Fruit fly (Drosophila melanogaster): ENCODE measurements around the gene CG14109.
A peak's percentile ranks its signal among the peaks of the same experiment; 100 is the strongest.

CG14109 gene

DNA sequence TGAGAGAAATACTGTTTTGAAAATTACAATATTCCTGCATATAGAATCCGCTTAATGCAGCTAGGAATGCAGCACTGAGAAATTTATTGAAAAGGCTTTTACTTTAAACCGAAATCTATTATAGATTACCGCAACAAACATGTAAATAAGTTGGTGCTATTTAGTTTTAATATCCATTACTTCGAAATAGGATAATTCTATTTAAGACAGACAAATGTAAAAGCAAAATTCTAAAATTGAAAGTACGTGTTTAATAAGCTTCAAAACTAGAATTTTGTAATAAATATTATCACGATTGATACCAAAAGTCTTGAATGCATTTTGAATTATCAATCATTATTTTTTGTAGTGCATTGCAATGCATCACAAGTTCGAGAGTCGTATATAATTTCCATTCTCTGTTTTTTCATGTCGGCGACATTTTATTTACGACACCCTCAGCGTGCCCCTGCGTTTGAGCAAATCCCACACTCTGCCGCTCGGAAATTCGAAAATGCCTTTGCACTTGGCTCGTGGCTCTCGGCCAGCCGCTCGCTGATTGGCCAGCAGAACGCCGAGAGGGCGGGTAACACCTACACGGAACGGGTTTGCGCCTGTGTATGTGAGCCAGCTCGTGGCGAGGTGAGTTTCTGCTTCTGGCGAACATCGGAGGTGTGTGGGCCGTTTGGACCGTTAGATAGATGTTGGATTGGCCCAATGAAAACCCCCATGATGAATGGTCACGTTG is 37.4 kb upstream of the CG14109 start (continued):
- TF ChIP-seq Ptx1 (GFP tag; IDR thresholded peaks at IDR 0.05) (no peak), CG7357 (GFP tag; IDR thresholded peaks at IDR 0.05) (no peak), oc (tag; optimal IDR thresholded peaks at IDR 0.05) (no peak), Bteb2 (GFP tag; optimal IDR thresholded peaks at IDR 0.05) (no peak), CG5180 (GFP tag; optimal IDR thresholded peaks at IDR 0.05) (no peak), wdn (GFP tag; IDR thresholded peaks at IDR 0.05) (no peak), CG18262 (tag; optimal IDR thresholded peaks at IDR 0.05) (peak; percentile 84), Hr3 (GFP tag; optimal IDR thresholded peaks at IDR 0.05) (no peak), nerfin-1 (tag; optimal IDR thresholded peaks at IDR 0.05) (peak; percentile 72), Ssrp (tag; optimal IDR thresholded peaks at IDR 0.05) (peak; percentile 19), CG30431 (GFP tag; optimal IDR thresholded peaks at IDR 0.05) (no peak), Sry-β (GFP tag; optimal IDR thresholded peaks at IDR 0.05) (no peak), Taf1 (GFP tag; IDR thresholded peaks at IDR 0.05) (no peak), pho (GFP tag; optimal IDR thresholded peaks at IDR 0.05) (no peak), ERR (GFP tag; optimal IDR thresholded peaks at IDR 0.05) (no peak), CG10321 (GFP tag; IDR thresholded peaks at IDR 0.05) (no peak), vvl (GFP tag; IDR thresholded peaks at IDR 0.05) (0 out of 2 replicates have a peak, but pooled peaks have one; percentile 23), CG12659 (GFP tag; optimal IDR thresholded peaks at IDR 0.05) (no peak), MBD-R2 (GFP tag; IDR thresholded peaks at IDR 0.05) (no peak), hkb (optimal IDR thresholded peaks at IDR 0.05) (no peak), hkb (GFP tag; IDR thresholded peaks at IDR 0.05) (no peak), sc (optimal IDR thresholded peaks at IDR 0.05) (no peak), sc (GFP tag; optimal IDR thresholded peaks at IDR 0.05) (peak; percentile 30), lola (GFP tag; optimal IDR thresholded peaks at IDR 0.05) (peak in 1 of 3 experiments; percentile 77), Bgb (GFP tag; IDR thresholded peaks at IDR 0.05; ENCODE audit: partially characterized antibody) (no peak), phol (tag; optimal IDR thresholded peaks at IDR 0.05) (peak; percentile 67), fd3F (GFP tag; optimal IDR thresholded peaks at IDR 0.05) (no peak), Hr51 (GFP tag; optimal IDR thresholded peaks at IDR 0.05) (no peak), CG18011 (GFP tag; optimal IDR thresholded peaks at IDR 0.05) (no peak), slp2 (GFP tag; optimal IDR thresholded peaks at IDR 0.05) (peak; percentile 5), CG12071 (GFP tag; optimal IDR thresholded peaks at IDR 0.05) (no peak), dan (GFP tag; IDR thresholded peaks at IDR 0.05) (no peak), HmgZ (tag; optimal IDR thresholded peaks at IDR 0.05) (no peak), CG10462 (GFP tag; optimal IDR thresholded peaks at IDR 0.05) (no peak), cg (GFP tag; optimal IDR thresholded peaks at IDR 0.05) (peak; percentile 81), CG10366 (GFP tag; IDR thresholded peaks at IDR 0.05) (no peak), CG10543 (GFP tag; optimal IDR thresholded peaks at IDR 0.05) (no peak), Dip3 (GFP tag; optimal IDR thresholded peaks at IDR 0.05) (no peak), crol (GFP tag; IDR thresholded peaks at IDR 0.05) (no peak), bowl (GFP tag; IDR thresholded peaks at IDR 0.05) (no peak), CG6254 (GFP tag; optimal IDR thresholded peaks at IDR 0.05) (peak; percentile 59), CG2202 (tag; optimal IDR thresholded peaks at IDR 0.05) (no peak), mam (GFP tag; optimal IDR thresholded peaks at IDR 0.05) (no peak), Sox102F (GFP tag; optimal IDR thresholded peaks at IDR 0.05) (peak; percentile 20), bsh (GFP tag; optimal IDR thresholded peaks at IDR 0.05) (peak in 1 of 2 experiments; percentile 18), CG1647 (GFP tag; optimal IDR thresholded peaks at IDR 0.05) (no peak), CG12391 (tag; optimal IDR thresholded peaks at IDR 0.05) (peak; percentile 17), CG17802 (tag; optimal IDR thresholded peaks at IDR 0.05) (no peak), Kr (GFP tag; optimal IDR thresholded peaks at IDR 0.05) (no peak), CG14014 (GFP tag; IDR thresholded peaks at IDR 0.05) (no peak)
